Worm (Caenorhabditis elegans) whole organism, young adult: ENCODE results near the gene F56D6.11.

Experiments
- F39B2.1 ChIP-seq: fragments of 200-800 bp; sonication (Bioruptor generic); IDR thresholded peaks from 2 replicates; pipeline ENCODE4 v1.3.6; 2022; ENCODE audit warnings: missing genetic modification reagents, missing genetic modification characterization, missing compliant biosample characterization
- K11D2.4 ChIP-seq: fragments of 200-800 bp; sonication (Bioruptor generic); IDR thresholded peaks from 2 replicates; pipeline ENCODE4 v1.3.6; 2022; ENCODE audit warnings: missing genetic modification reagents, missing genetic modification characterization, missing compliant biosample characterization
- Y67H2A.10 ChIP-seq: fragments of 200-800 bp; sonication (Bioruptor generic); conservative IDR thresholded peaks from 2 replicates; pipeline ENCODE4 v1.3.6; 2022; ENCODE audit warnings: missing genetic modification reagents, missing genetic modification characterization, missing compliant biosample characterization
- cebp-2 ChIP-seq: fragments of 200-800 bp; sonication (Bioruptor generic); IDR thresholded peaks from 2 replicates; pipeline ENCODE4 v1.3.6; 2022; ENCODE audit warnings: missing genetic modification characterization, missing compliant biosample characterization
- ceh-27 ChIP-seq: fragments of 200-800 bp; sonication (Bioruptor generic); optimal IDR thresholded peaks from 2 replicates; lab custom pipeline; 2018; ENCODE audit warnings: mild to moderate bottlenecking, missing genetic modification characterization, moderate library complexity, missing compliant biosample characterization
- dpl-1 ChIP-seq: fragments of 150-350 bp; optimal IDR thresholded peaks from 2 replicates; lab custom pipeline; 2014; ENCODE audit warnings: missing biosample characterization, missing genetic modification reagents, missing genetic modification characterization
- efl-1 ChIP-seq: fragments of 150-350 bp; optimal IDR thresholded peaks from 2 replicates; lab custom pipeline; 2014; ENCODE audit warnings: missing biosample characterization, missing genetic modification reagents, missing genetic modification characterization
- nfya-1 ChIP-seq: sonication (generic microtip); optimal IDR thresholded peaks from 2 replicates; lab custom pipeline; 2017; ENCODE audit warnings: antibody characterized with exemption, missing compliant biosample characterization, missing genetic modification characterization, borderline replicate concordance; ENCODE audit not compliant: insufficient read depth
- rec-8 ChIP-seq, 2 experiments: sonication (generic microtip); optimal IDR thresholded peaks; 2 replicates each; lab custom pipeline; 2016; ENCODE audit warnings: mild to moderate bottlenecking in 2 of 2, missing genetic modification characterization in 2 of 2, missing genetic modification reagents in 2 of 2, missing genotype in 2 of 2, missing biosample characterization in 1 of 2, missing compliant biosample characterization in 1 of 2, moderate library complexity in 1 of 2
- snpc-4 ChIP-seq, 5 experiments: fragments of 150-350 bp in 1 of 5; sonication (generic microtip) in 4 of 5; optimal IDR thresholded peaks; 2 replicates each; lab custom pipeline; 2014 to 2018; ENCODE audit warnings: missing genetic modification characterization in 5 of 5, missing biosample characterization in 3 of 5, antibody characterized with exemption in 2 of 5, mild to moderate bottlenecking in 2 of 5, missing compliant biosample characterization in 2 of 5, missing genotype in 2 of 5, moderate library complexity in 2 of 5, missing genetic modification reagents in 1 of 5
- unc-62 ChIP-seq: fragments of 150-350 bp; optimal IDR thresholded peaks from 2 replicates; lab custom pipeline; 2014; ENCODE audit warnings: missing biosample characterization, missing genetic modification reagents, missing genetic modification characterization
- ztf-25 ChIP-seq: fragments of 200-800 bp; sonication (Bioruptor generic); IDR thresholded peaks from 2 replicates; pipeline ENCODE4 v1.3.6; 2022; ENCODE audit warnings: missing genetic modification reagents, missing genetic modification characterization, missing compliant biosample characterization

DNA sequence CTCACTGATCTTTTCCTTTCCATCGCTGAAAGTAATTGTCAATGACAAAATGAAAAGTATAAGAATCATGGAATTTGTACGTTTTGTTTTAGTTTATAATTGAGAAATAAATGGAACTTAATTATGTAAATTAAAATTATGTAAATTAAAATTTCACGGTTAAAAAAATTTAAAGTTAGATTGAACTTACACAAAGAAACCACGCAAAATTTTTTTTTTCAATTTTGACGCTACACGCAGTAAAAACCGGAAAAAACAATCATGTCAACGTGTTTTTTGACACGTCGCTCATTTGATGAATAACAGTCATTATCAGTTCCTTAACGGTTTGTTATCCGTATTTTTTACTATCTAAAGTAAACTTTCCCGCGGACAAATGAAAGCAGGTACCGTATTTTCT is 25.2 kb downstream of the F56D6.11 start, which contains the start of the genes F37C4.8 and oac-23:
- TF ChIP-seq snpc-4 (GFP tag; optimal IDR thresholded peaks at IDR 0.05; lab: Kevin White, UChicago) (no peak), snpc-4 (tag; optimal IDR thresholded peaks at IDR 0.05; lab: Kevin White, UChicago) (no peak), cebp-2 (GFP tag; lab: Robert Waterston, UW) (no peak), Y67H2A.10 (no peak), unc-62 (GFP tag; lab: Kevin White, UChicago) (no peak), ztf-25 (GFP tag; lab: Robert Waterston, UW) (no peak), rec-8 (tag; optimal IDR thresholded peaks at IDR 0.05; lab: Kevin White, UChicago) (no peak), dpl-1 (GFP tag; lab: Kevin White, UChicago) (no peak), nfya-1 (tag; lab: Kevin White, UChicago) (no peak), efl-1 (GFP tag; lab: Kevin White, UChicago) (no peak), K11D2.4 (no peak), ceh-27 (GFP tag; lab: Kevin White, UChicago) (no peak), F39B2.1 (GFP tag; lab: Robert Waterston, UW) (no peak)
